Fruit fly (Drosophila melanogaster) whole organism, embryonic: ENCODE measurements around the gene InR.

Experiments
- Atf3 ChIP-seq: fragments of 200-800 bp; sonication (Bioruptor generic); optimal IDR thresholded peaks from 3 replicates; lab custom pipeline; 2016; ENCODE audit warnings: missing biosample characterization, missing genetic modification characterization
- BEAF-32 ChIP-seq: fragments of 200-800 bp; sonication (Bioruptor generic); optimal IDR thresholded peaks from 3 replicates; lab custom pipeline; 2017; ENCODE audit warnings: missing biosample characterization, missing genetic modification characterization, mild to moderate bottlenecking, moderate library complexity, missing genetic modification reagents
- CG10431 ChIP-seq: fragments of 200-800 bp; sonication (Bioruptor generic); optimal IDR thresholded peaks from 3 replicates; lab custom pipeline; 2018; ENCODE audit warnings: missing biosample characterization, mild to moderate bottlenecking, missing genetic modification characterization
- CG12071 ChIP-seq: fragments of 200-800 bp; sonication (Bioruptor generic); optimal IDR thresholded peaks from 3 replicates; lab custom pipeline; 2018; ENCODE audit warnings: missing biosample characterization, mild to moderate bottlenecking, missing genetic modification characterization
- CG14050 ChIP-seq: fragments of 200-800 bp; sonication (Bioruptor generic); IDR thresholded peaks from 3 replicates; pipeline ENCODE4 v1.3.6; 2022; ENCODE audit warnings: missing biosample characterization, missing genetic modification characterization
- CG14441 ChIP-seq: fragments of 200-800 bp; sonication (Bioruptor generic); IDR thresholded peaks from 2 replicates; pipeline ENCODE4 v1.3.6; 2022; ENCODE audit warnings: missing biosample characterization, missing genetic modification characterization
- CG14860 ChIP-seq: fragments of 200-800 bp; sonication (Bioruptor generic); IDR thresholded peaks from 3 replicates; pipeline ENCODE4 v1.3.6; 2022; ENCODE audit warnings: missing biosample characterization, missing genetic modification characterization; ENCODE audit not compliant: partially characterized antibody
- CG1602 ChIP-seq: fragments of 200-800 bp; sonication (Bioruptor generic); optimal IDR thresholded peaks from 3 replicates; lab custom pipeline; 2016; ENCODE audit warnings: missing biosample characterization, missing genetic modification characterization
- CG2202 ChIP-seq: fragments of 200-800 bp; sonication (Bioruptor generic); optimal IDR thresholded peaks from 2 replicates; lab custom pipeline; 2018; ENCODE audit warnings: missing biosample characterization, mild to moderate bottlenecking, missing genetic modification characterization
- CG31388 ChIP-seq: fragments of 200-800 bp; sonication (Bioruptor generic); optimal IDR thresholded peaks from 2 replicates; lab custom pipeline; 2016; ENCODE audit warnings: missing biosample characterization, missing genetic modification characterization
- CG33213 ChIP-seq: fragments of 200-800 bp; sonication (Bioruptor generic); optimal IDR thresholded peaks from 3 replicates; lab custom pipeline; 2016; ENCODE audit warnings: missing biosample characterization, missing genetic modification characterization
- CG4424 ChIP-seq: fragments of 200-800 bp; sonication (Bioruptor generic); optimal IDR thresholded peaks from 3 replicates; lab custom pipeline; 2016; ENCODE audit warnings: missing biosample characterization, missing genetic modification characterization
- CG5953 ChIP-seq: fragments of 200-800 bp; sonication (Bioruptor generic); IDR thresholded peaks from 2 replicates; pipeline ENCODE4 v1.3.6; 2022; ENCODE audit warnings: missing biosample characterization, missing genetic modification characterization
- CG6254 ChIP-seq: fragments of 200-800 bp; sonication (Bioruptor generic); optimal IDR thresholded peaks from 3 replicates; lab custom pipeline; 2017; ENCODE audit warnings: mild to moderate bottlenecking, missing biosample characterization, missing genetic modification reagents, missing genetic modification characterization
- CG6272 ChIP-seq: fragments of 200-800 bp; sonication (Bioruptor generic); IDR thresholded peaks from 2 replicates; pipeline ENCODE4 v1.3.6; 2022; ENCODE audit warnings: missing biosample characterization, missing genetic modification characterization
- Dip2 ChIP-seq: fragments of 200-800 bp; sonication (Bioruptor generic); IDR thresholded peaks from 2 replicates; pipeline ENCODE4 v1.3.6; 2022; ENCODE audit warnings: missing biosample characterization, missing genetic modification characterization
- Doc2 ChIP-seq: fragments of 200-800 bp; sonication (Bioruptor generic); IDR thresholded peaks from 2 replicates; pipeline ENCODE4 v1.3.6; 2022; ENCODE audit warnings: missing biosample characterization, missing genetic modification characterization
- ERR ChIP-seq: fragments of 200-800 bp; sonication (Bioruptor generic); optimal IDR thresholded peaks from 2 replicates; lab custom pipeline; 2016; ENCODE audit warnings: missing biosample characterization, missing genetic modification characterization
- Ets97D ChIP-seq: fragments of 200-800 bp; sonication (Bioruptor generic); optimal IDR thresholded peaks from 3 replicates; lab custom pipeline; 2016; ENCODE audit warnings: missing biosample characterization, missing genetic modification characterization
- Hr39 ChIP-seq: fragments of >200 bp; optimal IDR thresholded peaks from 2 replicates; lab custom pipeline; 2017
- MBD-R2 ChIP-seq: fragments of 200-800 bp; sonication (Bioruptor generic); IDR thresholded peaks from 2 replicates; pipeline ENCODE4 v1.3.6; 2022; ENCODE audit warnings: missing biosample characterization, missing genetic modification characterization
- Scr ChIP-seq: fragments of 200-800 bp; sonication (Bioruptor generic); IDR thresholded peaks from 2 replicates; pipeline ENCODE4 v1.3.6; 2022; ENCODE audit warnings: missing biosample characterization, missing genetic modification characterization; ENCODE audit not compliant: partially characterized antibody
- Ssrp ChIP-seq: fragments of 200-800 bp; sonication (Bioruptor generic); optimal IDR thresholded peaks from 2 replicates; lab custom pipeline; 2018; ENCODE audit warnings: missing biosample characterization, mild to moderate bottlenecking, missing genetic modification characterization, moderate library complexity
- Vsx1 ChIP-seq: fragments of 200-800 bp; sonication (Bioruptor generic); optimal IDR thresholded peaks from 2 replicates; lab custom pipeline; 2017; ENCODE audit warnings: missing biosample characterization, mild to moderate bottlenecking, missing genetic modification characterization, missing genetic modification reagents
- al ChIP-seq: fragments of 200-800 bp; sonication (Bioruptor generic); IDR thresholded peaks from 2 replicates; pipeline ENCODE4 v1.3.6; 2022; ENCODE audit warnings: missing biosample characterization, missing genetic modification characterization
- amos ChIP-seq: fragments of 200-800 bp; sonication (Bioruptor generic); IDR thresholded peaks from 2 replicates; pipeline ENCODE4 v1.3.6; 2022; ENCODE audit warnings: missing biosample characterization, missing genetic modification characterization; ENCODE audit not compliant: partially characterized antibody
- ase ChIP-seq: fragments of 200-800 bp; sonication (Bioruptor generic); IDR thresholded peaks from 3 replicates; pipeline ENCODE4 v1.3.6; 2022; ENCODE audit warnings: missing biosample characterization, missing genetic modification characterization
- bsh ChIP-seq, 2 experiments: fragments of 200-800 bp; sonication (Bioruptor generic); optimal IDR thresholded peaks; 2 replicates each; lab custom pipeline; 2017 to 2018; ENCODE audit warnings: mild to moderate bottlenecking in 2 of 2, missing biosample characterization in 2 of 2, missing genetic modification characterization in 2 of 2, moderate library complexity in 1 of 2
- btn ChIP-seq: fragments of 200-800 bp; sonication (Bioruptor generic); optimal IDR thresholded peaks from 2 replicates; lab custom pipeline; 2016; ENCODE audit warnings: missing biosample characterization, missing genetic modification characterization
- chif ChIP-seq, 2 experiments: fragments of 200-800 bp; sonication (Bioruptor generic); optimal IDR thresholded peaks; 3 replicates each; lab custom pipeline; 2016; ENCODE audit warnings: missing biosample characterization in 2 of 2, missing genetic modification characterization in 2 of 2
- crc ChIP-seq: fragments of 200-800 bp; sonication (Bioruptor generic); optimal IDR thresholded peaks from 2 replicates; lab custom pipeline; 2016; ENCODE audit warnings: missing biosample characterization, missing genetic modification characterization
- danr ChIP-seq: fragments of 200-800 bp; sonication (Bioruptor generic); IDR thresholded peaks from 2 replicates; pipeline ENCODE4 v1.3.6; 2022; ENCODE audit warnings: missing biosample characterization, missing genetic modification characterization
- emc ChIP-seq: fragments of 200-800 bp; sonication (Bioruptor generic); optimal IDR thresholded peaks from 2 replicates; lab custom pipeline; 2016; ENCODE audit warnings: missing biosample characterization, missing genetic modification characterization
- gfzf ChIP-seq: fragments of 200-800 bp; sonication (Bioruptor generic); optimal IDR thresholded peaks from 2 replicates; lab custom pipeline; 2016; ENCODE audit warnings: missing biosample characterization, mild to moderate bottlenecking, missing genetic modification characterization, moderate library complexity
- ind ChIP-seq: fragments of 200-800 bp; sonication (Bioruptor generic); optimal IDR thresholded peaks from 3 replicates; lab custom pipeline; 2016; ENCODE audit warnings: missing biosample characterization, missing genetic modification characterization
- kah ChIP-seq: fragments of 200-800 bp; sonication (Bioruptor generic); optimal IDR thresholded peaks from 2 replicates; lab custom pipeline; 2018; ENCODE audit warnings: missing biosample characterization, mild to moderate bottlenecking, missing genetic modification characterization
- mld ChIP-seq: fragments of 200-800 bp; sonication (Bioruptor generic); IDR thresholded peaks from 3 replicates; pipeline ENCODE4 v1.3.6; 2022; ENCODE audit warnings: missing biosample characterization, missing genetic modification characterization; ENCODE audit not compliant: partially characterized antibody
- nerfin-2 ChIP-seq: fragments of 200-800 bp; sonication (Bioruptor generic); IDR thresholded peaks from 2 replicates; pipeline ENCODE4 v1.3.6; 2022; ENCODE audit warnings: missing biosample characterization, missing genetic modification characterization; ENCODE audit not compliant: partially characterized antibody
- odd ChIP-seq: fragments of 200-800 bp; sonication (Bioruptor generic); optimal IDR thresholded peaks from 2 replicates; lab custom pipeline; 2017; ENCODE audit warnings: missing biosample characterization, mild to moderate bottlenecking, missing genetic modification characterization
- onecut ChIP-seq: fragments of 200-800 bp; sonication (Bioruptor generic); IDR thresholded peaks from 2 replicates; pipeline ENCODE4 v1.3.6; 2022; ENCODE audit warnings: missing biosample characterization, missing genetic modification characterization
- p53 ChIP-seq: fragments of 200-800 bp; sonication (Bioruptor generic); optimal IDR thresholded peaks from 2 replicates; lab custom pipeline; 2016; ENCODE audit warnings: missing biosample characterization, missing genetic modification characterization
- pb ChIP-seq: fragments of 200-800 bp; sonication (Bioruptor generic); optimal IDR thresholded peaks from 3 replicates; lab custom pipeline; 2016; ENCODE audit warnings: missing biosample characterization, missing genetic modification characterization
- pzg ChIP-seq: fragments of 200-800 bp; sonication (Bioruptor generic); optimal IDR thresholded peaks from 3 replicates; lab custom pipeline; 2018; ENCODE audit warnings: missing biosample characterization, mild to moderate bottlenecking, missing genetic modification characterization, moderate library complexity
- ro ChIP-seq: fragments of 200-800 bp; sonication (Bioruptor generic); IDR thresholded peaks from 2 replicates; pipeline ENCODE4 v1.3.6; 2022; ENCODE audit warnings: missing biosample characterization, missing genetic modification characterization
- row ChIP-seq: fragments of 200-800 bp; sonication (Bioruptor generic); IDR thresholded peaks from 3 replicates; pipeline ENCODE4 v1.3.6; 2022; ENCODE audit warnings: missing biosample characterization, missing genetic modification characterization
- scrt ChIP-seq: fragments of 200-800 bp; sonication (Bioruptor generic); optimal IDR thresholded peaks from 2 replicates; lab custom pipeline; 2018; ENCODE audit warnings: missing biosample characterization, mild to moderate bottlenecking, missing genetic modification characterization, moderate library complexity
- sens-2 ChIP-seq: fragments of 200-800 bp; sonication (Bioruptor generic); IDR thresholded peaks from 2 replicates; pipeline ENCODE4 v1.3.6; 2022; ENCODE audit warnings: missing biosample characterization, missing genetic modification characterization
- sna ChIP-seq: fragments of 200-800 bp; sonication (Bioruptor generic); IDR thresholded peaks from 2 replicates; pipeline ENCODE4 v1.3.6; 2022; ENCODE audit warnings: missing biosample characterization, missing genetic modification characterization; ENCODE audit not compliant: partially characterized antibody
- tll ChIP-seq, 2 experiments: fragments of 200-800 bp in 1 of 2; fragments of >200 bp in 1 of 2; sonication (Bioruptor generic) in 1 of 2; optimal IDR thresholded peaks; 2 replicates each; lab custom pipeline; 2017 to 2019; ENCODE audit warnings: missing biosample characterization in 2 of 2, missing genetic modification characterization in 2 of 2, mild to moderate bottlenecking in 1 of 2, moderate library complexity in 1 of 2
- twi ChIP-seq: fragments of 200-800 bp; optimal IDR thresholded peaks from 2 replicates; lab custom pipeline; 2019; ENCODE audit warnings: missing biosample characterization, mild to moderate bottlenecking, missing genetic modification characterization, moderate library complexity

The InR gene

DNA sequence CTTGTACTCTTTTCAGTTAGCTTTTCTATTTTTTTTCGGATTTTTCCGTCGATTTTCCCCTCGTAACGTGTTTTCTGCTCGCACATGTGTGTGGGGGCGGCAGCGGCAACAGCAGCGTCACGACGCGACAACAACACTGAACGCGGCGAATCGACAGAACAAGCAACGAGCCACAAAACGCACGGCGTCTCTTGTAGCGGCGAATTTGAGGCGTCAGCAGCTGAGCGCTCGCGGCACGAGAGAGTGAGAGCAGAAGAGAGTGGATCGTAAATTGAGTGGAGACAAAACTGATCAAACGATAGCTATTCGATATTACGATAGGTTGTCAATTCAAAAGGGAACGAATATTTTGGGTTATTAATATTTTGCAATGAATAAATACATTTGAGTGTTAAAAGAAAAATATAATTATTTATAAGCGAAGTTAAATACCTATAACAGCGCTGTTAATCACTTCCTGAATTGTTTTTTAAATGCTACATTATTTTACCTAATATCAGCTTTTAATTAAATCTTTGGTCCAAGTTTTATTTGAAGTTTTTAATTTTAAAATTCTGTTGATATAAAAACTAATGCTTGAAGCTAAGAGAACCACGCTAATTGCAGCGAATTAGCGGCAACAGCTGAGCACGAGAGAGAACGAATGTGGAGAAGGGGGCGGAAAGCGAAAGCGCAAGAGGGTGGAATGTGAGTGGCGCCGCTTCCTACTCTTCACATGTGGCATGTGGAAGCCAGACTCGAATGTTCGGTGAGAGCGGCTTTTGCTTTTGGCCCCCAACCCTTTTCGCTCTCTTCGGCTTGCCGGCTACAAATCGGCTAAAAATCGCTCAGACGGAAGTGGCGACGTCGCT, 14.0 kb upstream of the InR start (continued):
- TF ChIP-seq sna = no peak
- no peak for TF ChIP-seq emc (GFP tag; lab: Kevin White, UChicago)
- TF ChIP-seq Doc2 (GFP tag; lab: Robert Waterston, UW) = no peak
- no peak for TF ChIP-seq kah
- TF ChIP-seq Dip2 (GFP tag; lab: Robert Waterston, UW) = no peak
- no peak for TF ChIP-seq crc (GFP tag; lab: Kevin White, UChicago)
- peak; percentile 41; the same call in 1 of the 2 replicates for TF ChIP-seq onecut (GFP tag; lab: Robert Waterston, UW)
- no peak for TF ChIP-seq CG14860 (GFP tag; lab: Robert Waterston, UW)
- peak; percentile 63 for TF ChIP-seq CG10431 (GFP tag; lab: Kevin White, UChicago)
- TF ChIP-seq twi = no peak
- TF ChIP-seq bsh (GFP tag; optimal IDR thresholded peaks at IDR 0.05; lab: Kevin White, UChicago) = peak in 1 of 2 experiments; percentile 71
- TF ChIP-seq Vsx1 (GFP tag; lab: Kevin White, UChicago) = no peak
- TF ChIP-seq CG5953 (GFP tag; lab: Robert Waterston, UW) = no peak
- no peak for TF ChIP-seq pzg
- no peak for TF ChIP-seq danr
- TF ChIP-seq ase (GFP tag; lab: Robert Waterston, UW) = no peak
- TF ChIP-seq ERR (GFP tag; lab: Kevin White, UChicago) = no peak
- TF ChIP-seq sens-2 (GFP tag; lab: Robert Waterston, UW) = no peak
- no peak for TF ChIP-seq nerfin-2 (GFP tag; lab: Robert Waterston, UW)
- no peak for TF ChIP-seq Hr39 (lab: Kevin White, UChicago)
- TF ChIP-seq CG31388 = no peak
- no peak for TF ChIP-seq Ets97D (GFP tag; lab: Kevin White, UChicago)
- TF ChIP-seq al (GFP tag; lab: Robert Waterston, UW) = no peak
- TF ChIP-seq CG6272 = no peak
- TF ChIP-seq Ssrp (tag; lab: Kevin White, UChicago) = peak; percentile 40
- no peak for TF ChIP-seq CG14050 (GFP tag; lab: Robert Waterston, UW)
- TF ChIP-seq ind (GFP tag; lab: Kevin White, UChicago) = peak; percentile 25
- no peak for TF ChIP-seq Scr (GFP tag; lab: Robert Waterston, UW)
- peak in 1 of 2 experiments; percentile 11 for TF ChIP-seq chif (GFP tag; optimal IDR thresholded peaks at IDR 0.05; lab: Kevin White, UChicago)
- TF ChIP-seq mld = no peak
- no peak for TF ChIP-seq p53 (GFP tag; lab: Kevin White, UChicago)
- TF ChIP-seq CG6254 (GFP tag; lab: Kevin White, UChicago) = peak; percentile 44
- no peak for TF ChIP-seq CG33213 (GFP tag; lab: Kevin White, UChicago)
- TF ChIP-seq CG4424 (GFP tag; lab: Kevin White, UChicago) = peak; percentile 13
- peak; percentile 24 for TF ChIP-seq scrt
- no peak for TF ChIP-seq CG12071
- no peak for TF ChIP-seq tll (GFP tag; optimal IDR thresholded peaks at IDR 0.05; lab: Kevin White, UChicago)
- no peak for TF ChIP-seq pb (GFP tag; lab: Kevin White, UChicago)
- peak; percentile 17 for TF ChIP-seq CG1602 (GFP tag; lab: Kevin White, UChicago)
- TF ChIP-seq MBD-R2 (GFP tag; lab: Robert Waterston, UW) = no peak
- no peak for TF ChIP-seq amos (GFP tag; lab: Robert Waterston, UW)
- TF ChIP-seq row (GFP tag; lab: Robert Waterston, UW) = no peak
- TF ChIP-seq CG14441 (GFP tag; lab: Robert Waterston, UW) = no peak
- no peak for TF ChIP-seq btn (GFP tag; lab: Kevin White, UChicago)
- TF ChIP-seq gfzf (GFP tag; lab: Kevin White, UChicago) = no peak
- no peak for TF ChIP-seq ro
- TF ChIP-seq odd = peak; percentile 8
- no peak for TF ChIP-seq CG2202
- peak; percentile 74 for TF ChIP-seq BEAF-32 (GFP tag; lab: Kevin White, UChicago)
- TF ChIP-seq Atf3 = no peak
